Worm (Caenorhabditis elegans) whole organism, L1 larva: ENCODE measurements around the gene R186.3.

Source experiments
- egl-27 ChIP-seq, 2 experiments: fragments of 150-350 bp in 1 of 2; sonication (generic microtip); optimal IDR thresholded peaks; 3 replicates each; lab custom pipeline; 2017 to 2018; ENCODE audit warnings: missing biosample characterization in 2 of 2, missing genetic modification characterization in 2 of 2, missing genetic modification reagents in 2 of 2
- ets-5 ChIP-seq: fragments of 200-800 bp; sonication (Bioruptor generic); IDR thresholded peaks from 2 replicates; pipeline ENCODE4 v1.3.6; 2022; ENCODE audit warnings: missing genetic modification characterization, missing compliant biosample characterization
- fkh-4 ChIP-seq: sonication (generic microtip); optimal IDR thresholded peaks from 2 replicates; lab custom pipeline; 2016; ENCODE audit warnings: missing compliant biosample characterization, missing genetic modification characterization, borderline replicate concordance
- isw-1 ChIP-seq: fragments of 200-800 bp; sonication (Bioruptor generic); IDR thresholded peaks from 2 replicates; pipeline ENCODE4 v1.3.6; 2022; ENCODE audit warnings: missing genetic modification characterization, missing compliant biosample characterization
- lin-13 ChIP-seq: fragments of 150-350 bp; optimal IDR thresholded peaks from 2 replicates; lab custom pipeline; 2014; ENCODE audit warnings: missing biosample characterization, missing genetic modification reagents, missing genetic modification characterization
- lin-35 ChIP-seq, 2 experiments: fragments of 150-350 bp; optimal IDR thresholded peaks; 2 replicates each; lab custom pipeline; 2014; ENCODE audit warnings: missing biosample characterization in 2 of 2, missing genetic modification characterization in 2 of 2, missing genetic modification reagents in 2 of 2
- nhr-11 ChIP-seq: fragments of 150-350 bp; optimal IDR thresholded peaks from 2 replicates; lab custom pipeline; 2014; ENCODE audit warnings: missing biosample characterization, missing genetic modification characterization
- nhr-237 ChIP-seq: fragments of 150-350 bp; optimal IDR thresholded peaks from 2 replicates; lab custom pipeline; 2014; ENCODE audit warnings: missing biosample characterization, missing genetic modification characterization
- nhr-28 ChIP-seq: fragments of 150-350 bp; optimal IDR thresholded peaks from 2 replicates; lab custom pipeline; 2014; ENCODE audit warnings: missing biosample characterization, missing genetic modification characterization
- pag-3 ChIP-seq: sonication (generic microtip); optimal IDR thresholded peaks from 2 replicates; lab custom pipeline; 2017; ENCODE audit warnings: missing genetic modification characterization, mild to moderate bottlenecking, missing compliant biosample characterization, antibody characterized with exemption, borderline replicate concordance; ENCODE audit not compliant: insufficient read depth
- pax-3 ChIP-seq: fragments of 200-800 bp; sonication (Bioruptor generic); optimal IDR thresholded peaks from 2 replicates; lab custom pipeline; 2018; ENCODE audit warnings: mild to moderate bottlenecking, missing genetic modification characterization, moderate library complexity, missing compliant biosample characterization
- sup-37 ChIP-seq: fragments of 200-800 bp; sonication (Bioruptor generic); optimal IDR thresholded peaks from 2 replicates; lab custom pipeline; 2018; ENCODE audit warnings: mild to moderate bottlenecking, missing genetic modification characterization, missing compliant biosample characterization
- swsn-7 ChIP-seq: sonication (generic microtip); optimal IDR thresholded peaks from 2 replicates; lab custom pipeline; 2016; ENCODE audit warnings: missing genetic modification characterization, missing compliant biosample characterization
- unc-86 ChIP-seq: sonication (generic microtip); optimal IDR thresholded peaks from 2 replicates; lab custom pipeline; 2016; ENCODE audit warnings: missing genetic modification characterization, missing compliant biosample characterization

ce11 chrV:12992891-12993290 is 25.9 kb upstream of the R186.3 start, which contains the start of the genes F15B9.11 and dsl-7:
- no peak for TF ChIP-seq egl-27 (tag; optimal IDR thresholded peaks at IDR 0.05; lab: Kevin White, UChicago)
- no peak for TF ChIP-seq swsn-7 (tag; lab: Kevin White, UChicago)
- TF ChIP-seq lin-13 (GFP tag; lab: Kevin White, UChicago): no peak
- no peak for TF ChIP-seq nhr-28
- TF ChIP-seq nhr-11 (tag; lab: Kevin White, UChicago): no peak
- TF ChIP-seq fkh-4: no peak
- no peak for TF ChIP-seq lin-35 (GFP tag; optimal IDR thresholded peaks at IDR 0.05; lab: Kevin White, UChicago)
- no peak for TF ChIP-seq nhr-237 (tag; lab: Kevin White, UChicago)
- no peak for TF ChIP-seq ets-5
- no peak for TF ChIP-seq isw-1 (GFP tag; lab: Robert Waterston, UW)
- no peak for TF ChIP-seq unc-86 (tag; lab: Kevin White, UChicago)
- no peak for TF ChIP-seq pag-3 (tag; lab: Kevin White, UChicago)
- TF ChIP-seq sup-37 (GFP tag; lab: Kevin White, UChicago): no peak
- no peak for TF ChIP-seq pax-3
